Fruit fly (Drosophila melanogaster) whole organism, embryonic: ENCODE data around the gene fne.
A peak's percentile ranks its signal among the peaks of the same experiment; 100 is the strongest.

Source experiments
- Atf-2 ChIP-seq: fragments of 200-800 bp; sonication (Bioruptor generic); optimal IDR thresholded peaks from 2 replicates; lab custom pipeline; 2016; ENCODE audit warnings: missing biosample characterization, missing genetic modification characterization
- B-H1 ChIP-seq: fragments of 200-800 bp; sonication (Bioruptor generic); IDR thresholded peaks from 3 replicates; pipeline ENCODE4 v1.3.6; 2022; ENCODE audit warnings: missing biosample characterization, missing genetic modification characterization
- B-H2 ChIP-seq: fragments of 200-800 bp; sonication (Bioruptor generic); optimal IDR thresholded peaks from 2 replicates; lab custom pipeline; 2018; ENCODE audit warnings: missing biosample characterization, mild to moderate bottlenecking, missing genetic modification characterization
- Blimp-1 ChIP-seq: fragments of 200-800 bp; sonication (Bioruptor generic); optimal IDR thresholded peaks from 3 replicates; lab custom pipeline; 2018; ENCODE audit warnings: missing biosample characterization, missing genetic modification characterization, mild to moderate bottlenecking, moderate library complexity, missing genetic modification reagents
- CG11504 ChIP-seq: fragments of 200-800 bp; sonication (Bioruptor generic); optimal IDR thresholded peaks from 3 replicates; lab custom pipeline; 2019; ENCODE audit warnings: missing biosample characterization, mild to moderate bottlenecking, missing genetic modification characterization, moderate library complexity
- CG12071 ChIP-seq: fragments of 200-800 bp; sonication (Bioruptor generic); optimal IDR thresholded peaks from 3 replicates; lab custom pipeline; 2018; ENCODE audit warnings: missing biosample characterization, mild to moderate bottlenecking, missing genetic modification characterization
- CG12769 ChIP-seq: fragments of 200-800 bp; sonication (Bioruptor generic); optimal IDR thresholded peaks from 2 replicates; lab custom pipeline; 2019; ENCODE audit warnings: missing biosample characterization, mild to moderate bottlenecking, missing genetic modification characterization, moderate library complexity
- CG14050 ChIP-seq: fragments of 200-800 bp; sonication (Bioruptor generic); IDR thresholded peaks from 3 replicates; pipeline ENCODE4 v1.3.6; 2022; ENCODE audit warnings: missing biosample characterization, missing genetic modification characterization
- CG1603 ChIP-seq: fragments of 200-800 bp; sonication (Bioruptor generic); optimal IDR thresholded peaks from 2 replicates; lab custom pipeline; 2019; ENCODE audit warnings: missing biosample characterization, mild to moderate bottlenecking, missing genetic modification characterization, moderate library complexity
- CG16813 ChIP-seq: fragments of 200-800 bp; sonication (Bioruptor generic); IDR thresholded peaks from 3 replicates; pipeline ENCODE4 v1.3.6; 2022; ENCODE audit warnings: missing biosample characterization, missing genetic modification characterization; ENCODE audit not compliant: partially characterized antibody
- CG17385 ChIP-seq: fragments of 200-800 bp; sonication (Bioruptor generic); optimal IDR thresholded peaks from 3 replicates; lab custom pipeline; 2018; ENCODE audit warnings: missing biosample characterization, mild to moderate bottlenecking, missing genetic modification characterization
- CG18476 ChIP-seq: fragments of 200-800 bp; sonication (Bioruptor generic); optimal IDR thresholded peaks from 2 replicates; lab custom pipeline; 2016; ENCODE audit warnings: missing biosample characterization, mild to moderate bottlenecking, missing genetic modification characterization
- CG2199 ChIP-seq: fragments of 200-800 bp; sonication (Bioruptor generic); IDR thresholded peaks from 3 replicates; pipeline ENCODE4 v1.3.6; 2022; ENCODE audit warnings: missing biosample characterization, missing genetic modification characterization
- CG31224 ChIP-seq: fragments of 200-800 bp; sonication (Bioruptor generic); IDR thresholded peaks from 2 replicates; pipeline ENCODE4 v1.3.6; 2022; ENCODE audit warnings: missing biosample characterization, missing genetic modification characterization
- CG34422 ChIP-seq: fragments of 200-800 bp; sonication (Bioruptor generic); IDR thresholded peaks from 3 replicates; pipeline ENCODE4 v1.3.6; 2022; ENCODE audit warnings: missing biosample characterization, missing genetic modification characterization
- CG4328 ChIP-seq: fragments of 200-800 bp; sonication (Bioruptor generic); optimal IDR thresholded peaks from 3 replicates; lab custom pipeline; 2017; ENCODE audit warnings: missing biosample characterization, missing genetic modification reagents, missing genetic modification characterization
- CG6272 ChIP-seq: fragments of 200-800 bp; sonication (Bioruptor generic); IDR thresholded peaks from 2 replicates; pipeline ENCODE4 v1.3.6; 2022; ENCODE audit warnings: missing biosample characterization, missing genetic modification characterization
- CG7271 ChIP-seq: fragments of 200-800 bp; sonication (Bioruptor generic); optimal IDR thresholded peaks from 2 replicates; lab custom pipeline; 2018; ENCODE audit warnings: missing biosample characterization, mild to moderate bottlenecking, missing genetic modification characterization, moderate library complexity
- CG7372 ChIP-seq: fragments of 200-800 bp; sonication (Bioruptor generic); IDR thresholded peaks from 2 replicates; pipeline ENCODE4 v1.3.6; 2022; ENCODE audit warnings: missing biosample characterization, missing genetic modification characterization
- CG8290 ChIP-seq, 3 experiments: fragments of 200-800 bp; sonication (Bioruptor generic); optimal IDR thresholded peaks; 2 replicates each; lab custom pipeline; 2016 to 2019; ENCODE audit warnings: missing biosample characterization in 3 of 3, missing genetic modification characterization in 3 of 3, mild to moderate bottlenecking in 2 of 3, moderate library complexity in 1 of 3
- Chrac-16 ChIP-seq: fragments of 200-800 bp; sonication (Bioruptor generic); optimal IDR thresholded peaks from 3 replicates; lab custom pipeline; 2016; ENCODE audit warnings: missing biosample characterization, missing genetic modification characterization
- Dad ChIP-seq: fragments of 200-800 bp; sonication (Bioruptor generic); optimal IDR thresholded peaks from 3 replicates; lab custom pipeline; 2016; ENCODE audit warnings: missing biosample characterization, missing genetic modification characterization
- Drgx ChIP-seq: fragments of 200-800 bp; sonication (Bioruptor generic); IDR thresholded peaks from 2 replicates; pipeline ENCODE4 v1.3.6; 2022; ENCODE audit warnings: missing biosample characterization, missing genetic modification characterization
- E2f2 ChIP-seq: fragments of 200-800 bp; sonication (Bioruptor generic); IDR thresholded peaks from 2 replicates; pipeline ENCODE4 v1.3.6; 2022; ENCODE audit warnings: missing biosample characterization, missing genetic modification characterization
- Fer2 ChIP-seq: fragments of 200-800 bp; sonication (Bioruptor generic); optimal IDR thresholded peaks from 2 replicates; lab custom pipeline; 2018; ENCODE audit warnings: missing biosample characterization, mild to moderate bottlenecking, missing genetic modification characterization, moderate library complexity
- HmgD ChIP-seq: fragments of 200-800 bp; sonication (Bioruptor generic); optimal IDR thresholded peaks from 3 replicates; lab custom pipeline; 2016; ENCODE audit warnings: missing biosample characterization, missing genetic modification characterization
- Hmx ChIP-seq: fragments of 200-800 bp; sonication (Bioruptor generic); optimal IDR thresholded peaks from 2 replicates; lab custom pipeline; 2016; ENCODE audit warnings: missing biosample characterization, missing genetic modification characterization
- MBD-R2 ChIP-seq: fragments of 200-800 bp; sonication (Bioruptor generic); IDR thresholded peaks from 2 replicates; pipeline ENCODE4 v1.3.6; 2022; ENCODE audit warnings: missing biosample characterization, missing genetic modification characterization
- Med ChIP-seq: fragments of 200-800 bp; sonication (Bioruptor generic); peaks from one replicate; lab custom pipeline; 2016; ENCODE audit warnings: missing biosample characterization, missing genetic modification characterization, mild to moderate bottlenecking, inconsistent platforms, moderate library complexity
- Pdp1 ChIP-seq, 2 experiments: fragments of 200-800 bp; sonication (Bioruptor generic); optimal IDR thresholded peaks; 3 replicates each; lab custom pipeline; 2016; ENCODE audit warnings: missing biosample characterization in 2 of 2, missing genetic modification characterization in 2 of 2, mild to moderate bottlenecking in 1 of 2, moderate library complexity in 1 of 2
- ash1 ChIP-seq: fragments of 200-800 bp; sonication (Bioruptor generic); optimal IDR thresholded peaks from 2 replicates; lab custom pipeline; 2018; ENCODE audit warnings: missing biosample characterization, mild to moderate bottlenecking, missing genetic modification characterization
- ato ChIP-seq: fragments of 200-800 bp; sonication (Bioruptor generic); IDR thresholded peaks from 2 replicates; pipeline ENCODE4 v1.3.6; 2022; ENCODE audit warnings: missing biosample characterization, missing genetic modification characterization; ENCODE audit not compliant: partially characterized antibody
- bbx ChIP-seq: fragments of 200-800 bp; sonication (Bioruptor generic); IDR thresholded peaks from 2 replicates; pipeline ENCODE4 v1.3.6; 2022; ENCODE audit warnings: missing biosample characterization, missing genetic modification characterization; ENCODE audit not compliant: partially characterized antibody
- cas ChIP-seq: fragments of 200-800 bp; sonication (Bioruptor generic); IDR thresholded peaks from 2 replicates; pipeline ENCODE4 v1.3.6; 2022; ENCODE audit warnings: missing biosample characterization, missing genetic modification characterization
- chn ChIP-seq: fragments of 200-800 bp; sonication (Bioruptor generic); optimal IDR thresholded peaks from 2 replicates; lab custom pipeline; 2016; ENCODE audit warnings: missing biosample characterization, missing genetic modification characterization
- dysf ChIP-seq: fragments of 200-800 bp; sonication (Bioruptor generic); IDR thresholded peaks from 3 replicates; pipeline ENCODE4 v1.3.6; 2022; ENCODE audit warnings: missing biosample characterization, missing genetic modification characterization
- esg ChIP-seq: fragments of 200-800 bp; sonication (Bioruptor generic); conservative IDR thresholded peaks from 2 replicates; pipeline ENCODE4 v1.3.6; 2022; ENCODE audit warnings: missing biosample characterization, missing genetic modification characterization
- gce ChIP-seq: fragments of 200-800 bp; sonication (Bioruptor generic); IDR thresholded peaks from 3 replicates; pipeline ENCODE4 v1.3.6; 2022; ENCODE audit warnings: missing biosample characterization, missing genetic modification characterization
- gsb ChIP-seq: fragments of 200-800 bp; sonication (Bioruptor generic); IDR thresholded peaks from 2 replicates; pipeline ENCODE4 v1.3.6; 2022; ENCODE audit warnings: missing biosample characterization, missing genetic modification characterization
- hbn ChIP-seq: fragments of 200-800 bp; sonication (Bioruptor generic); IDR thresholded peaks from 2 replicates; pipeline ENCODE4 v1.3.6; 2022; ENCODE audit warnings: missing biosample characterization, missing genetic modification characterization; ENCODE audit not compliant: partially characterized antibody
- ken ChIP-seq: fragments of 200-800 bp; sonication (Bioruptor generic); IDR thresholded peaks from 3 replicates; pipeline ENCODE4 v1.3.6; 2022; ENCODE audit warnings: missing biosample characterization, missing genetic modification characterization
- onecut ChIP-seq: fragments of 200-800 bp; sonication (Bioruptor generic); IDR thresholded peaks from 2 replicates; pipeline ENCODE4 v1.3.6; 2022; ENCODE audit warnings: missing biosample characterization, missing genetic modification characterization
- run ChIP-seq: fragments of 200-800 bp; sonication (Bioruptor generic); optimal IDR thresholded peaks from 3 replicates; lab custom pipeline; 2018; ENCODE audit warnings: missing biosample characterization, mild to moderate bottlenecking, missing genetic modification characterization
- sens ChIP-seq: fragments of 200-800 bp; sonication (Bioruptor generic); peaks from one replicate; lab custom pipeline; 2016; ENCODE audit warnings: missing biosample characterization, missing genetic modification characterization
- stwl ChIP-seq: fragments of 200-800 bp; sonication (Bioruptor generic); optimal IDR thresholded peaks from 3 replicates; lab custom pipeline; 2018; ENCODE audit warnings: missing biosample characterization, mild to moderate bottlenecking, missing genetic modification characterization, moderate library complexity
- tgo ChIP-seq: fragments of 200-800 bp; sonication (Bioruptor generic); IDR thresholded peaks from 3 replicates; pipeline ENCODE4 v1.3.6; 2022; ENCODE audit warnings: missing biosample characterization, missing genetic modification characterization
- unc-4 ChIP-seq: fragments of 200-800 bp; sonication (Bioruptor generic); IDR thresholded peaks from 2 replicates; pipeline ENCODE4 v1.3.6; 2022; ENCODE audit warnings: missing biosample characterization, missing genetic modification characterization; ENCODE audit not compliant: partially characterized antibody
- zen2 ChIP-seq: fragments of 200-800 bp; sonication (Bioruptor generic); IDR thresholded peaks from 3 replicates; pipeline ENCODE4 v1.3.6; 2022; ENCODE audit warnings: missing biosample characterization, missing genetic modification characterization; ENCODE audit not compliant: partially characterized antibody

The fne gene

DNA sequence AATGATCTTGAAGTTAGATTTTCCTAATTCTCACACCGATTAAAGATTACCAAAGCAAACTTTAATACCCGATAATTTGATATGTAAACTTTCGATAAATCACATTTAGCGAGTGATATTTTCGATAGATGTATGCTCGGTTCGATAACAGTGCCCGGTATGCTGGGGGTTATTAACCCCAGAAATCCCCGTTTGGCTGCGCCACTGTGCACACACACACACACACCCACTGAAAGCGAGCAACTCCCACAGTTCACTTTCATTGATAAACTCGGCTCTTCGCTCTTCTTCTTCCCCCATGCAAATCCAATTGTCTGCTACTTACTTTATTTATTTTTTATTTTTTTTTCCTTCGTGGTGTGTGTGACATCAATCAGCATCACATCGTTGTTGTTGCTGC lies 20.9 kb upstream of the fne start:
- TF ChIP-seq CG2199 (GFP tag; lab: Robert Waterston, UW) (0 out of 3 replicates have a peak, but pooled peaks have one; percentile 35), CG17385 (GFP tag; lab: Kevin White, UChicago) (peak; percentile 47), tgo (GFP tag; lab: Robert Waterston, UW) (no peak), CG1603 (tag; lab: Kevin White, UChicago) (peak; percentile 20), Chrac-16 (GFP tag; lab: Kevin White, UChicago) (no peak), Pdp1 (GFP tag; optimal IDR thresholded peaks at IDR 0.05; lab: Kevin White, UChicago) (peak in 1 of 2 experiments; percentile 53), stwl (peak; percentile 20), ken (GFP tag; lab: Robert Waterston, UW) (0 out of 3 replicates have a peak, but pooled peaks have one; percentile 11), B-H1 (GFP tag; lab: Robert Waterston, UW) (no peak), dysf (GFP tag; lab: Robert Waterston, UW) (0 out of 3 replicates have a peak, but pooled peaks have one; percentile 10), cas (GFP tag; lab: Robert Waterston, UW) (0 out of 2 replicates have a peak, but pooled peaks have one; percentile 15), MBD-R2 (GFP tag; lab: Robert Waterston, UW) (no peak), Drgx (GFP tag; lab: Robert Waterston, UW) (peak; percentile 53), Med (GFP tag; lab: Kevin White, UChicago) (peak; percentile 48), CG11504 (tag; lab: Kevin White, UChicago) (peak; percentile 12), bbx (GFP tag; lab: Robert Waterston, UW) (0 out of 2 replicates have a peak, but pooled peaks have one; percentile 24), CG12769 (tag; lab: Kevin White, UChicago) (peak; percentile 3), sens (peak; percentile 16), hbn (no peak), CG12071 (no peak), Blimp-1 (GFP tag; lab: Kevin White, UChicago) (peak; percentile 21), CG8290 (GFP tag; optimal IDR thresholded peaks at IDR 0.05; lab: Kevin White, UChicago) (no peak), CG8290 (tag; optimal IDR thresholded peaks at IDR 0.05; lab: Kevin White, UChicago) (peak in 1 of 2 experiments; percentile 26)

DNA sequence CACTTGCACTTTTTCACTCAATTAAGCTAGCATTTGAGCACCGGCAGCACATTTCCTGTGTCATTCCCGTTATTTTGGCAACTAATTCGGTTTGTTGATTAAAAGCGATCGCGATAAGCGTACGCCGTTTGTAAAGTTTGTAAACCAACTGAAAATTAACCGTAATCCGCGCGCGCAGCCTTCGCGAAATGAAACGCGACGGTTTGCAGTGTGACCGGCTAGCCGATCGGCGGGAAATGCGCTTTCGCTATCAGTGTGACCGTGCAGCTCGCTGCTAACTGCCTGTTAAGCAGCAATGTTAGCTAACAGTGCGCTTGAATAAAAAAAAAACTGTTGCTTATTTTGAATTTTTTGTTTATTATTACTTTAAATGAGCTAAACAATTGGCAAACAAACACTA lies 20.1 kb upstream of the fne start, which contains the start of gene Pde9:
Gene Pde9 (minus strand): TSS at position 178 of the 400 bp plus-strand sequence.
- no peak for TF ChIP-seq onecut
- TF ChIP-seq gsb (GFP tag; lab: Robert Waterston, UW): no peak
- no peak for TF ChIP-seq CG7271
- no peak for TF ChIP-seq Fer2 (tag; lab: Kevin White, UChicago)
- no peak for TF ChIP-seq CG8290 (GFP tag; optimal IDR thresholded peaks at IDR 0.05; lab: Kevin White, UChicago)
- peak in 1 of 2 experiments; percentile 44 for TF ChIP-seq CG8290 (tag; optimal IDR thresholded peaks at IDR 0.05; lab: Kevin White, UChicago)
- no peak for TF ChIP-seq Chrac-16 (GFP tag; lab: Kevin White, UChicago)
- no peak for TF ChIP-seq CG7372 (GFP tag; lab: Robert Waterston, UW)
- no peak for TF ChIP-seq HmgD (GFP tag; lab: Kevin White, UChicago)
- peak; percentile 14 for TF ChIP-seq B-H2 (GFP tag; lab: Kevin White, UChicago)
- TF ChIP-seq CG16813 (GFP tag; lab: Robert Waterston, UW): 0 out of 3 replicates have a peak, but pooled peaks have one; percentile 10
- peak; percentile 87 for TF ChIP-seq stwl
- peak; percentile 54 for TF ChIP-seq MBD-R2 (GFP tag; lab: Robert Waterston, UW)
- no peak for TF ChIP-seq esg (GFP tag; lab: Robert Waterston, UW)
- no peak for TF ChIP-seq CG6272
- no peak for TF ChIP-seq unc-4 (GFP tag; lab: Robert Waterston, UW)
- TF ChIP-seq Hmx: no peak
- TF ChIP-seq CG18476: no peak
- no peak for TF ChIP-seq chn (GFP tag; lab: Kevin White, UChicago)
- no peak for TF ChIP-seq CG14050 (GFP tag; lab: Robert Waterston, UW)
- TF ChIP-seq CG4328: no peak
- peak; percentile 74 for TF ChIP-seq E2f2
- TF ChIP-seq CG34422 (GFP tag; lab: Robert Waterston, UW): no peak
- no peak for TF ChIP-seq zen2 (GFP tag; lab: Robert Waterston, UW)
- TF ChIP-seq ato (GFP tag; lab: Robert Waterston, UW): no peak
- no peak for TF ChIP-seq ash1 (GFP tag; lab: Kevin White, UChicago)
- no peak for TF ChIP-seq CG31224 (GFP tag; lab: Robert Waterston, UW)
- no peak for TF ChIP-seq run
- TF ChIP-seq gce (GFP tag; lab: Robert Waterston, UW): 0 out of 3 replicates have a peak, but pooled peaks have one; percentile 30
- TF ChIP-seq Dad (GFP tag; lab: Kevin White, UChicago): no peak
- no peak for TF ChIP-seq Atf-2 (GFP tag; lab: Kevin White, UChicago)
